Worm (Caenorhabditis elegans) whole organism, L1 larva: Measurements from ENCODE around the gene cut-3.

Experiments
- ama-1 ChIP-seq: fragments of 150-350 bp; optimal IDR thresholded peaks from 2 replicates; lab custom pipeline; 2014
- hlh-17 ChIP-seq: fragments of 200-800 bp; sonication (Bioruptor generic); optimal IDR thresholded peaks from 2 replicates; lab custom pipeline; 2018; ENCODE audit warnings: missing genetic modification characterization, mild to moderate bottlenecking, missing compliant biosample characterization, moderate library complexity, borderline replicate concordance
- lsy-2 ChIP-seq, 2 experiments: fragments of 150-350 bp; optimal IDR thresholded peaks; 2 replicates each; lab custom pipeline; 2014; ENCODE audit warnings: missing biosample characterization in 2 of 2, missing genetic modification characterization in 2 of 2
- nhr-28 ChIP-seq: fragments of 150-350 bp; optimal IDR thresholded peaks from 2 replicates; lab custom pipeline; 2014; ENCODE audit warnings: missing biosample characterization, missing genetic modification characterization
- nhr-47 ChIP-seq: sonication (generic microtip); optimal IDR thresholded peaks from 2 replicates; lab custom pipeline; 2016; ENCODE audit warnings: mild to moderate bottlenecking, missing genetic modification characterization, moderate library complexity, missing compliant biosample characterization
- sptf-1 ChIP-seq: fragments of 150-350 bp; optimal IDR thresholded peaks from 2 replicates; lab custom pipeline; 2014; ENCODE audit warnings: missing biosample characterization, missing genetic modification characterization
- unc-62 ChIP-seq: fragments of 150-350 bp; optimal IDR thresholded peaks from 2 replicates; lab custom pipeline; 2014; ENCODE audit warnings: missing biosample characterization, missing genetic modification reagents, missing genetic modification characterization
- unc-86 ChIP-seq: sonication (generic microtip); optimal IDR thresholded peaks from 2 replicates; lab custom pipeline; 2016; ENCODE audit warnings: missing genetic modification characterization, missing compliant biosample characterization
- zag-1 ChIP-seq: fragments of 150-350 bp; optimal IDR thresholded peaks from 2 replicates; lab custom pipeline; 2014; ENCODE audit warnings: missing biosample characterization, missing genetic modification characterization

ce11 chrII:8428758-8428946, 18.0 kb downstream of the cut-3 start, which contains the start of gene F14E5.2:
- TF ChIP-seq unc-86 (tag; lab: Kevin White, UChicago), result no peak
- no peak for TF ChIP-seq nhr-47 (tag; lab: Kevin White, UChicago)
- TF ChIP-seq nhr-28 (tag; lab: Kevin White, UChicago), result no peak
- TF ChIP-seq lsy-2 (tag; optimal IDR thresholded peaks at IDR 0.05; lab: Kevin White, UChicago), result no peak
- no peak for TF ChIP-seq zag-1 (tag; lab: Kevin White, UChicago)
- TF ChIP-seq unc-62 (GFP tag; lab: Kevin White, UChicago), result no peak
- no peak for TF ChIP-seq sptf-1 (tag; lab: Kevin White, UChicago)
- TF ChIP-seq ama-1 (lab: Kevin White, UChicago), result no peak
- no peak for TF ChIP-seq hlh-17 (GFP tag; lab: Kevin White, UChicago)
